Fruit fly (Drosophila melanogaster): ENCODE results near the gene CG32022.

dm6 chr3L:8719990-8720559 is 997 bp downstream of the CG32022 start, which contains the start of gene SrpRbeta:
- TF ChIP-seq psq (optimal IDR thresholded peaks at IDR 0.05) (no peak), insv (optimal IDR thresholded peaks at IDR 0.05) (no peak), h (optimal IDR thresholded peaks at IDR 0.05) (no peak)

Measured in Kc167 (cell line).